Worm (Caenorhabditis elegans) whole organism, L3 larva: ENCODE data around the gene H03G16.5.
A peak's percentile ranks its signal among the peaks of the same experiment; 100 is the strongest.

Experiments used
- ZK546.5 ChIP-seq: sonication (generic microtip); optimal IDR thresholded peaks from 2 replicates; lab custom pipeline; 2017; ENCODE audit warnings: missing biosample characterization, missing genetic modification characterization
- ceh-16 ChIP-seq: sonication (generic microtip); optimal IDR thresholded peaks from 2 replicates; lab custom pipeline; 2017; ENCODE audit warnings: missing biosample characterization, missing genetic modification characterization
- fkh-10 ChIP-seq: sonication (generic microtip); optimal IDR thresholded peaks from 2 replicates; lab custom pipeline; 2017; ENCODE audit warnings: missing biosample characterization, missing genetic modification reagents, missing genetic modification characterization
- fkh-2 ChIP-seq: fragments of 150-350 bp; optimal IDR thresholded peaks from 2 replicates; lab custom pipeline; 2014; ENCODE audit warnings: missing biosample characterization, missing genetic modification reagents, missing genetic modification characterization
- jun-1 ChIP-seq: fragments of 150-350 bp; optimal IDR thresholded peaks from 2 replicates; lab custom pipeline; 2014; ENCODE audit warnings: missing biosample characterization, missing genetic modification reagents, missing genetic modification characterization
- lin-15B ChIP-seq: fragments of 150-350 bp; optimal IDR thresholded peaks from 2 replicates; lab custom pipeline; 2014; ENCODE audit warnings: missing biosample characterization, missing genetic modification characterization
- lin-39 ChIP-seq: fragments of 150-350 bp; optimal IDR thresholded peaks from 2 replicates; lab custom pipeline; 2018; ENCODE audit warnings: missing biosample characterization, missing genetic modification reagents, missing genetic modification characterization
- mdl-1 ChIP-seq: fragments of 150-350 bp; optimal IDR thresholded peaks from 2 replicates; lab custom pipeline; 2014; ENCODE audit warnings: missing biosample characterization, missing genetic modification characterization
- nhr-11 ChIP-seq: fragments of 150-350 bp; optimal IDR thresholded peaks from 2 replicates; lab custom pipeline; 2014; ENCODE audit warnings: missing biosample characterization, missing genetic modification characterization
- nhr-237 ChIP-seq: fragments of 150-350 bp; optimal IDR thresholded peaks from 2 replicates; lab custom pipeline; 2014; ENCODE audit warnings: missing biosample characterization, missing genetic modification characterization
- nhr-76 ChIP-seq: fragments of 150-350 bp; sonication (generic microtip); optimal IDR thresholded peaks from 5 replicates; lab custom pipeline; 2014; ENCODE audit warnings: missing biosample characterization, missing genetic modification characterization
- snpc-4 ChIP-seq: fragments of 150-350 bp; optimal IDR thresholded peaks from 2 replicates; lab custom pipeline; 2014; ENCODE audit warnings: missing biosample characterization, missing genetic modification characterization

DNA sequence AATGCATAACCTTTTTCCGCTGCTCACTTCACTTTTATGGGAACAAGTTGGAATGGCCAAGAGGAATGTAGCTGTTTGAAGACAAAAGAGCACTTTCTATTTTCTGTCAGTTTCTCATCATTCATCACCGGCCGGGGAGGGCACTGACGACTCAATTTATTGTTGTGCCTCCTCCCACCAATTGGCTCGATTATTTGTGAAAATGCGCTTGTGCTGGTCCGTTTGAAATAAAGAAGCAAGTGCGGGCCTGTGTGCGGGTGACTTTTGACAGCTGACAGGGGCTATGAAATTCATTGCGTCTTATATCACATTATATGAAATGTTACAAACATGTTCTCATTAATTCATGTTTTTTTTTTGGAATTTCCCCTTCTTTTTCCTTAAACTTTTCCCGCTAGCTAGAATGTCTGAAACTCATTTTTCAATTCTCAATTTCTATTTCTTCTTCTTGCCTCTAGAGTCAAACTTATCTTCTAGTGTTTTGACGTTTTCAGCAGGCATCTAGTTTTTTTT is 42.6 kb downstream of the H03G16.5 start:
- TF ChIP-seq nhr-237 (tag; lab: Kevin White, UChicago) (no peak), nhr-11 (no peak), lin-39 (peak; percentile 19), ZK546.5 (tag; lab: Kevin White, UChicago) (no peak), nhr-76 (no peak), ceh-16 (tag; lab: Kevin White, UChicago) (no peak), snpc-4 (tag; lab: Kevin White, UChicago) (no peak), jun-1 (tag; lab: Kevin White, UChicago) (no peak), fkh-2 (tag; lab: Kevin White, UChicago) (no peak), lin-15B (tag; lab: Kevin White, UChicago) (no peak), mdl-1 (tag; lab: Kevin White, UChicago) (no peak), fkh-10 (no peak)
